Worm (Caenorhabditis elegans): ENCODE results near the gene K11G12.6.
A peak's percentile ranks its signal among the peaks of the same experiment; 100 is the strongest.

The K11G12.6 gene

ce11 chrX:6747906-6748356, 18.5 kb upstream of the K11G12.6 start (continued):
- TF ChIP-seq dox-1 (GFP tag; IDR thresholded peaks at IDR 0.05): peak; percentile 58
- TF ChIP-seq chd-7 (tag; optimal IDR thresholded peaks at IDR 0.05): peak; percentile 56
- TF ChIP-seq K11D2.4 (GFP tag; IDR thresholded peaks at IDR 0.05): 0 out of 2 replicates have a peak, but pooled peaks have one; percentile 16
- TF ChIP-seq cebp-1 (GFP tag; IDR thresholded peaks at IDR 0.05): no peak
- TF ChIP-seq cebp-1 (tag; optimal IDR thresholded peaks at IDR 0.05): peak; percentile 72
- TF ChIP-seq nfyb-1 (GFP tag; IDR thresholded peaks at IDR 0.05): no peak
- 0 out of 2 replicates have a peak, but pooled peaks have one; percentile 11 for TF ChIP-seq hmg-1.2 (GFP tag; IDR thresholded peaks at IDR 0.05)
- TF ChIP-seq unc-62 (GFP tag; optimal IDR thresholded peaks at IDR 0.05): peak; percentile 77
- peak; percentile 26 for TF ChIP-seq ceh-27 (GFP tag; optimal IDR thresholded peaks at IDR 0.05)
- TF ChIP-seq nfya-1 (tag; optimal IDR thresholded peaks at IDR 0.05; ENCODE audit: borderline replicate concordance, insufficient read depth): no peak
- TF ChIP-seq C06A6.2 (GFP tag; conservative IDR thresholded peaks at IDR 0.05): peak; percentile 47
- TF ChIP-seq ztf-22 (GFP tag; optimal IDR thresholded peaks at IDR 0.05): peak; percentile 48
- peak; percentile 42 for TF ChIP-seq ZK185.1 (tag; optimal IDR thresholded peaks at IDR 0.05; ENCODE audit: poor library complexity, severe bottlenecking)
- no peak for TF ChIP-seq C17E4.6 (GFP tag; IDR thresholded peaks at IDR 0.05)
- TF ChIP-seq snpc-4 (GFP tag; optimal IDR thresholded peaks at IDR 0.05): no peak
- TF ChIP-seq snpc-4 (tag; optimal IDR thresholded peaks at IDR 0.05): peak in 1 of 4 experiments; percentile 3
- peak; percentile 40; the same call in 1 of the 2 replicates for TF ChIP-seq B0336.3 (GFP tag; IDR thresholded peaks at IDR 0.05)
- TF ChIP-seq let-607 (tag; optimal IDR thresholded peaks at IDR 0.05): peak; percentile 73 to 75
- peak; percentile 61 for TF ChIP-seq lin-40 (tag; optimal IDR thresholded peaks at IDR 0.05)
- 0 out of 2 replicates have a peak, but pooled peaks have one; percentile 13 for TF ChIP-seq lin-26 (GFP tag; IDR thresholded peaks at IDR 0.05)
- peak; percentile 3 for TF ChIP-seq K12H6.12 (tag; optimal IDR thresholded peaks at IDR 0.05)
- TF ChIP-seq lag-1 (GFP tag; IDR thresholded peaks at IDR 0.05): no peak
- TF ChIP-seq madf-6 (GFP tag; IDR thresholded peaks at IDR 0.05): no peak

- TF ChIP-seq hmg-1.2 (GFP tag; IDR thresholded peaks at IDR 0.05) (no peak), madf-6 (GFP tag; IDR thresholded peaks at IDR 0.05) (no peak), ama-1 (optimal IDR thresholded peaks at IDR 0.05) (peak; percentile 55), ama-1 (GFP tag; optimal IDR thresholded peaks at IDR 0.05) (no peak)
Observed at ce11 chrX:6746849-6747248, 17.4 kb upstream of the K11G12.6 start.

- TF ChIP-seq gei-17 (GFP tag; optimal IDR thresholded peaks at IDR 0.05) (no peak), somi-1 (GFP tag; optimal IDR thresholded peaks at IDR 0.05) (peak; percentile 14), rpc-1 (optimal IDR thresholded peaks at IDR 0.05) (no peak), rpc-1 (tag; optimal IDR thresholded peaks at IDR 0.05) (no peak), lir-1 (GFP tag; conservative IDR thresholded peaks at IDR 0.05) (no peak)
Observed at ce11 chrX:6745515-6745914, 16.1 kb upstream of the K11G12.6 start.

ce11 chrX:6744978-6745377, 15.5 kb upstream of the K11G12.6 start:
- TF ChIP-seq hrde-1 (tag; optimal IDR thresholded peaks at IDR 0.05; ENCODE audit: borderline replicate concordance) (no peak), tbp1 (GFP tag; optimal IDR thresholded peaks at IDR 0.05) (no peak), cebp-2 (GFP tag; IDR thresholded peaks at IDR 0.05) (0 out of 2 replicates have a peak, but pooled peaks have one; percentile 27), pbrm-1 (GFP tag; IDR thresholded peaks at IDR 0.05) (0 out of 2 replicates have a peak, but pooled peaks have one; percentile 23), mcd-1 (GFP tag; IDR thresholded peaks at IDR 0.05) (0 out of 2 replicates have a peak, but pooled peaks have one; percentile 17), zfh-2 (GFP tag; conservative IDR thresholded peaks at IDR 0.05) (0 out of 2 replicates have a peak, but pooled peaks have one; percentile 26)
